Fruit fly (Drosophila melanogaster): ENCODE measurements around the gene CYLD.
A peak's percentile ranks its signal among the peaks of the same experiment; 100 is the strongest.

The CYLD gene

dm6 chr2L:10259960-10260749, 39.5 kb downstream of the CYLD start:
- TF ChIP-seq ey (GFP tag; optimal IDR thresholded peaks at IDR 0.05) (peak; percentile 9), rgr (GFP tag; optimal IDR thresholded peaks at IDR 0.05) (no peak), N (GFP tag; optimal IDR thresholded peaks at IDR 0.05) (peak; percentile 52), dmrt93B (GFP tag; optimal IDR thresholded peaks at IDR 0.05) (no peak), Dfd (GFP tag; optimal IDR thresholded peaks at IDR 0.05) (peak; percentile 93)

DNA sequence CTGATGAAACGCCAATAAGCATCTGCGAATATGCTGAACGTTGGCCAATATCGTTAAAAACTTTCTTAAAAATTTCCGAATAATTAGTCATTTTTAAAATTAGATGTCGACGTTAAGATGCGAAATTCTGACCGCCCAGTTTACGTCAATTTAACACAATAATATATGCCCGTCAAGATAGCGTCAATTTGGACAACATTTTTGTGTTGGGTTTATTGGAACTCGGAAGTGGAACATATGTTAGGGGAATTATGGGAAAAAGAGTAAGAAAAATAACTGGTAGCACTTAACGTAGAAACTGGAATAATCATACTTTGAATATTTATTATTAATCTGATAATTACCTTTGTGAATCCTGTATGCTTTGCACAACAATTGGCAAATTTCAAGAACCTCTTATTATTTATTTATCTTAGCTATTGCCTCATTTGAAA, 43.9 kb downstream of the CYLD start, which contains the start of gene CG5676:
TSS of gene CG5676 (minus strand) at position 167 of the 434 bp plus-strand sequence.
- TF ChIP-seq dmrt93B (GFP tag; optimal IDR thresholded peaks at IDR 0.05) (no peak), lola (GFP tag; optimal IDR thresholded peaks at IDR 0.05) (no peak), Mio (GFP tag; optimal IDR thresholded peaks at IDR 0.05) (no peak), woc (GFP tag; optimal IDR thresholded peaks at IDR 0.05) (peak; percentile 41), tai (GFP tag; optimal IDR thresholded peaks at IDR 0.05) (no peak), fru (GFP tag; optimal IDR thresholded peaks at IDR 0.05) (no peak), sage (GFP tag; optimal IDR thresholded peaks at IDR 0.05) (peak; percentile 40), CrebA (GFP tag; optimal IDR thresholded peaks at IDR 0.05; ENCODE audit: borderline replicate concordance) (no peak), Myc (optimal IDR thresholded peaks at IDR 0.05) (no peak), CG9705 (GFP tag; optimal IDR thresholded peaks at IDR 0.05) (no peak), dsf (GFP tag; optimal IDR thresholded peaks at IDR 0.05; ENCODE audit: borderline replicate concordance) (no peak)

DNA sequence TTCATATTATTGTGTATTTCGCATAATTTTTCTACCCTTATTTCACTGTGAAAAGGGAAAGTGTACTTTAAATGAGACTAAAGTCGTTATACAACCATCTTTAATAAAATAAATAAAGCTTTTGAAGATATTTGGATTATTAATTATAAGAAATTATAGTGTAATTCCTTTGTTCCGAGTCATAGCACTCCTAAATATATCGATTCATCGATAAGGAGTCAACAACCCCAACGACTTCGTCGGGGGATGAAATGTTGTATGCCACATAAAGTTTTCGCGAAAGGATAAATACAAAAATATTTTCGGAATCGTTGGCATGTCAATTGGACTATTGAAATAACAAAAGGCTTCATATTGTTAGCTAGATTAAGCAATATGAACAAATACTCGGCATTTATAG, 48.1 kb downstream of the CYLD start, which contains the start of gene Ror:
TSS of gene Ror (plus strand) at position 252 of the 400 bp plus-strand sequence.
- TF ChIP-seq woc (GFP tag; optimal IDR thresholded peaks at IDR 0.05): no peak
- no peak for TF ChIP-seq psq (GFP tag; optimal IDR thresholded peaks at IDR 0.05)
- no peak for TF ChIP-seq dmrt93B (GFP tag; optimal IDR thresholded peaks at IDR 0.05)
- TF ChIP-seq sv (GFP tag; optimal IDR thresholded peaks at IDR 0.05): no peak
- no peak for TF ChIP-seq Abd-B (GFP tag; optimal IDR thresholded peaks at IDR 0.05)
- TF ChIP-seq Jra (GFP tag; optimal IDR thresholded peaks at IDR 0.05): no peak
- TF ChIP-seq jim (GFP tag; optimal IDR thresholded peaks at IDR 0.05): no peak
- TF ChIP-seq Vsx2 (GFP tag; optimal IDR thresholded peaks at IDR 0.05; ENCODE audit: partially characterized antibody): no peak
- TF ChIP-seq GATAd (GFP tag; optimal IDR thresholded peaks at IDR 0.05): no peak
- TF ChIP-seq Mio (GFP tag; optimal IDR thresholded peaks at IDR 0.05): no peak
- TF ChIP-seq rgr (GFP tag; optimal IDR thresholded peaks at IDR 0.05): no peak
- no peak for TF ChIP-seq OdsH (GFP tag; optimal IDR thresholded peaks at IDR 0.05)
- TF ChIP-seq sage (GFP tag; optimal IDR thresholded peaks at IDR 0.05): no peak
- TF ChIP-seq N (GFP tag; optimal IDR thresholded peaks at IDR 0.05): no peak
- no peak for TF ChIP-seq pan (optimal IDR thresholded peaks at IDR 0.05)
- no peak for TF ChIP-seq CrebA (GFP tag; optimal IDR thresholded peaks at IDR 0.05; ENCODE audit: borderline replicate concordance)
- TF ChIP-seq foxo (GFP tag; optimal IDR thresholded peaks at IDR 0.05): no peak
- TF ChIP-seq brk (GFP tag; optimal IDR thresholded peaks at IDR 0.05): no peak
- no peak for TF ChIP-seq CG32264 (GFP tag; optimal IDR thresholded peaks at IDR 0.05)
- no peak for TF ChIP-seq lola (GFP tag; optimal IDR thresholded peaks at IDR 0.05)

DNA sequence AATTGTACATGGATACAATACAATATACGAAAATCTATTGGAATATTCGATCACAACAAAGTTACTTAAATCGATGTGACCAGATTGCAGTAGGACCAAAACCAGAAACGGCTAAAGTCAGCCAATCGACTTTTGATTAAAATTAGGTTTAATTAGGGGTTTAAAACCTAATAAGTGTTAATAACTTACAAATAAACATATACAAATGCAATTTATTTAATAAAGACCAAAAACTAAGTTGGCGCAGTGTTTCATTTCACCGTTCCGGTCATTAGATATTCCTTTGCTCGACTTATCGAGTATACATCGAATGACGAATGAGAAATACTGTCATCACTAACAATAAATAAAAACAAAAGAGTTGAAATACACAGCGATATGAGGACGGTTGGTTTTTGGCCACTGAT, 49.2 kb downstream of the CYLD start, which contains the start of the genes bsk and CG31717:
TSS of gene bsk (minus strand) at position 61 of the 407 bp plus-strand sequence.
TSS of gene CG31717 (plus strand) at position 297 of the 407 bp plus-strand sequence.
- no peak for TF ChIP-seq CG9705 (GFP tag; optimal IDR thresholded peaks at IDR 0.05)
- TF ChIP-seq Abd-B (GFP tag; optimal IDR thresholded peaks at IDR 0.05): no peak
- no peak for TF ChIP-seq Vsx2 (GFP tag; optimal IDR thresholded peaks at IDR 0.05; ENCODE audit: partially characterized antibody)
- no peak for TF ChIP-seq OdsH (GFP tag; optimal IDR thresholded peaks at IDR 0.05)
- no peak for TF ChIP-seq Rel (GFP tag; optimal IDR thresholded peaks at IDR 0.05)
- TF ChIP-seq Rel (tag; optimal IDR thresholded peaks at IDR 0.05): no peak
- no peak for TF ChIP-seq ey (GFP tag; optimal IDR thresholded peaks at IDR 0.05)
- TF ChIP-seq tai (GFP tag; optimal IDR thresholded peaks at IDR 0.05): peak; percentile 60
- no peak for TF ChIP-seq usp (GFP tag; optimal IDR thresholded peaks at IDR 0.05)
- TF ChIP-seq Jra (GFP tag; optimal IDR thresholded peaks at IDR 0.05): peak; percentile 32
- TF ChIP-seq woc (GFP tag; optimal IDR thresholded peaks at IDR 0.05): no peak
- TF ChIP-seq rgr (GFP tag; optimal IDR thresholded peaks at IDR 0.05): no peak
- TF ChIP-seq fru (GFP tag; optimal IDR thresholded peaks at IDR 0.05): no peak
- TF ChIP-seq Dfd (GFP tag; optimal IDR thresholded peaks at IDR 0.05): no peak
- no peak for TF ChIP-seq foxo (GFP tag; optimal IDR thresholded peaks at IDR 0.05)
- no peak for TF ChIP-seq psq (GFP tag; optimal IDR thresholded peaks at IDR 0.05)
- no peak for TF ChIP-seq GATAd (GFP tag; optimal IDR thresholded peaks at IDR 0.05)
- TF ChIP-seq jim (GFP tag; optimal IDR thresholded peaks at IDR 0.05): peak; percentile 71
- TF ChIP-seq pan (optimal IDR thresholded peaks at IDR 0.05): no peak
- no peak for TF ChIP-seq N (GFP tag; optimal IDR thresholded peaks at IDR 0.05)
- TF ChIP-seq lola (GFP tag; optimal IDR thresholded peaks at IDR 0.05): no peak
